Worm (Caenorhabditis elegans): ENCODE measurements around the gene F55E10.2.

ce11 chrX:8381651-8382050 is 41.2 kb downstream of the F55E10.2 start:
- no peak for TF ChIP-seq mdl-1 (tag; optimal IDR thresholded peaks at IDR 0.05)
- TF ChIP-seq vab-15 (tag; optimal IDR thresholded peaks at IDR 0.05) = no peak
- TF ChIP-seq ceh-82 (tag; optimal IDR thresholded peaks at IDR 0.05) = no peak
- TF ChIP-seq irx-1 (tag; optimal IDR thresholded peaks at IDR 0.05) = no peak
- TF ChIP-seq snpc-4 (tag; optimal IDR thresholded peaks at IDR 0.05) = no peak
- TF ChIP-seq nhr-11 (tag; optimal IDR thresholded peaks at IDR 0.05) = no peak
- no peak for TF ChIP-seq aly-2 (tag; optimal IDR thresholded peaks at IDR 0.05)
- no peak for TF ChIP-seq elt-3 (tag; optimal IDR thresholded peaks at IDR 0.05)
- TF ChIP-seq unc-86 (tag; optimal IDR thresholded peaks at IDR 0.05) = no peak
- TF ChIP-seq ztf-4 (tag; optimal IDR thresholded peaks at IDR 0.05) = no peak
- no peak for TF ChIP-seq unc-30 (tag; optimal IDR thresholded peaks at IDR 0.05)
- peak; percentile 27; the same call in 1 of the 2 replicates for TF ChIP-seq nhr-19 (GFP tag; conservative IDR thresholded peaks at IDR 0.05)

All from whole organism, L1 larva.